Worm (Caenorhabditis elegans) whole organism, L1 larva: ENCODE measurements around the gene C18E9.7.
A peak's percentile ranks its signal among the peaks of the same experiment; 100 is the strongest.

ENCODE experiments used
- blmp-1 ChIP-seq: fragments of 150-350 bp; optimal IDR thresholded peaks from 2 replicates; lab custom pipeline; 2014; ENCODE audit warnings: missing biosample characterization, missing genetic modification characterization
- egl-27 ChIP-seq, 2 experiments: fragments of 150-350 bp in 1 of 2; sonication (generic microtip); optimal IDR thresholded peaks; 3 replicates each; lab custom pipeline; 2017 to 2018; ENCODE audit warnings: missing biosample characterization in 2 of 2, missing genetic modification characterization in 2 of 2, missing genetic modification reagents in 2 of 2
- lin-13 ChIP-seq: fragments of 150-350 bp; optimal IDR thresholded peaks from 2 replicates; lab custom pipeline; 2014; ENCODE audit warnings: missing biosample characterization, missing genetic modification reagents, missing genetic modification characterization
- pqm-1 ChIP-seq: sonication (generic microtip); optimal IDR thresholded peaks from 3 replicates; lab custom pipeline; 2017; ENCODE audit warnings: missing biosample characterization, missing genetic modification characterization

ce11 chrII:9029218-9029672, 46.7 kb upstream of the C18E9.7 start, which contains the start of gene F37B12.1:
- TF ChIP-seq egl-27 (tag; optimal IDR thresholded peaks at IDR 0.05; lab: Kevin White, UChicago) (no peak), blmp-1 (tag; lab: Kevin White, UChicago) (peak; percentile 7), pqm-1 (tag; lab: Kevin White, UChicago) (no peak), lin-13 (GFP tag; lab: Kevin White, UChicago) (no peak)
